Worm (Caenorhabditis elegans) whole organism, late embryonic: Measurements from ENCODE around the gene gcy-25.

Experiments used
- ama-1 ChIP-seq: fragments of 150-350 bp; optimal IDR thresholded peaks from 2 replicates; lab custom pipeline; 2014
- ceh-22 ChIP-seq: sonication (generic microtip); optimal IDR thresholded peaks from 2 replicates; lab custom pipeline; 2017; ENCODE audit warnings: missing biosample characterization, missing genetic modification characterization
- ceh-24 ChIP-seq: sonication (generic microtip); optimal IDR thresholded peaks from 2 replicates; lab custom pipeline; 2016; ENCODE audit warnings: mild to moderate bottlenecking, missing genetic modification characterization, missing compliant biosample characterization
- ceh-31 ChIP-seq: sonication (generic microtip); optimal IDR thresholded peaks from 2 replicates; lab custom pipeline; 2016; ENCODE audit warnings: missing genetic modification characterization, missing compliant biosample characterization
- elt-2 ChIP-seq: sonication (generic microtip); optimal IDR thresholded peaks from 2 replicates; lab custom pipeline; 2016; ENCODE audit warnings: missing genetic modification reagents, missing genetic modification characterization, missing compliant biosample characterization
- ets-4 ChIP-seq: sonication (generic microtip); optimal IDR thresholded peaks from 2 replicates; lab custom pipeline; 2016; ENCODE audit warnings: missing genetic modification characterization, missing compliant biosample characterization
- hlh-30 ChIP-seq: sonication (generic microtip); optimal IDR thresholded peaks from 2 replicates; lab custom pipeline; 2017; ENCODE audit warnings: antibody characterized with exemption, missing genetic modification characterization, missing compliant biosample characterization; ENCODE audit not compliant: insufficient read depth
- hlh-8 ChIP-seq: sonication (generic microtip); optimal IDR thresholded peaks from 2 replicates; lab custom pipeline; 2016; ENCODE audit warnings: missing genotype, missing genetic modification characterization, missing compliant biosample characterization
- lin-11 ChIP-seq: fragments of 200-800 bp; sonication (Bioruptor generic); optimal IDR thresholded peaks from 2 replicates; lab custom pipeline; 2018; ENCODE audit warnings: mild to moderate bottlenecking, missing genetic modification characterization, missing compliant biosample characterization
- nfya-1 ChIP-seq: sonication (generic microtip); optimal IDR thresholded peaks from 2 replicates; lab custom pipeline; 2017; ENCODE audit warnings: missing genetic modification characterization, mild to moderate bottlenecking, missing compliant biosample characterization, antibody characterized with exemption, moderate library complexity
- nhr-11 ChIP-seq: fragments of 150-350 bp; optimal IDR thresholded peaks from 2 replicates; lab custom pipeline; 2014; ENCODE audit warnings: missing biosample characterization, missing genetic modification characterization
- tbx-2 ChIP-seq: sonication (generic microtip); optimal IDR thresholded peaks from 2 replicates; lab custom pipeline; 2016; ENCODE audit warnings: missing genetic modification characterization, missing compliant biosample characterization
- ttx-3 ChIP-seq: sonication (generic microtip); optimal IDR thresholded peaks from 2 replicates; lab custom pipeline; 2016; ENCODE audit warnings: missing genetic modification reagents, missing genetic modification characterization, missing compliant biosample characterization
- unc-55 ChIP-seq: sonication (generic microtip); optimal IDR thresholded peaks from 2 replicates; lab custom pipeline; 2017; ENCODE audit warnings: missing biosample characterization, missing genetic modification reagents, missing genetic modification characterization

DNA sequence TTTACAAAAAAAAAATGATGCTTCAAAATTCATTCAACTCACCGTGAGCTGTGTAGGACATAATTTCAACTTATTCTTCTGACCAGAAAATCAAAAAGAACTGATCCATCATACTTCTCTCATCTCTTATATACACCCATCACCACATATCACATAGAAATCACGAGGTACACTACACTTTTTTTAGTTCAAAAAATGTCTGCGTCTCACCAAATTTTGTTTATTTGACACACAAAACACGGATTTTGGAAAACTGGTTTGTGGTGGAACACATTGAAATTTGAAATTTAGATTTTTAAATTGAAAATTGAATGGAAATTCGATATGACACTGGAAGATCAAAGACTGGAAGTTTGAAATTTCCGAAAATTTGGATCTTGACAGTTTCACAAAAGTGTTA is 28.4 kb downstream of the gcy-25 start, which contains the start of gene Y105C5B.5:
- TF ChIP-seq hlh-30 (tag; lab: Kevin White, UChicago) (no peak), nfya-1 (no peak), nhr-11 (no peak), tbx-2 (tag; lab: Kevin White, UChicago) (no peak), ceh-24 (tag; lab: Kevin White, UChicago) (no peak), ama-1 (no peak), unc-55 (no peak), elt-2 (tag; lab: Kevin White, UChicago) (no peak), ttx-3 (tag; lab: Kevin White, UChicago) (no peak), ceh-22 (tag; lab: Kevin White, UChicago) (no peak), ets-4 (tag; lab: Kevin White, UChicago) (no peak), hlh-8 (no peak), ceh-31 (no peak), lin-11 (tag; lab: Kevin White, UChicago) (no peak)
